Worm (Caenorhabditis elegans) whole organism, L2 larva: ENCODE results near the gene Y57A10C.8.

Experiments
- C34F6.9 ChIP-seq: fragments of 150-350 bp; optimal IDR thresholded peaks from 2 replicates; lab custom pipeline; 2014; ENCODE audit warnings: missing biosample characterization, missing genetic modification characterization
- F13H6.1 ChIP-seq: sonication (generic microtip); optimal IDR thresholded peaks from 2 replicates; lab custom pipeline; 2016; ENCODE audit warnings: missing genetic modification characterization, missing compliant biosample characterization
- R02D3.7 ChIP-seq: fragments of 150-350 bp; optimal IDR thresholded peaks from 2 replicates; lab custom pipeline; 2014; ENCODE audit warnings: missing biosample characterization, missing genetic modification characterization
- alr-1 ChIP-seq: fragments of 150-350 bp; optimal IDR thresholded peaks from 2 replicates; lab custom pipeline; 2014; ENCODE audit warnings: missing biosample characterization, missing genetic modification characterization
- aly-2 ChIP-seq: fragments of 150-350 bp; optimal IDR thresholded peaks from 2 replicates; lab custom pipeline; 2014; ENCODE audit warnings: missing biosample characterization, missing genetic modification characterization
- ama-1 ChIP-seq: fragments of 150-350 bp; optimal IDR thresholded peaks from 2 replicates; lab custom pipeline; 2018; ENCODE audit warnings: inconsistent platforms
- ceh-82 ChIP-seq: fragments of 150-350 bp; optimal IDR thresholded peaks from 2 replicates; lab custom pipeline; 2014; ENCODE audit warnings: missing biosample characterization, missing genetic modification characterization
- crh-2 ChIP-seq: sonication (generic microtip); optimal IDR thresholded peaks from 2 replicates; lab custom pipeline; 2017; ENCODE audit warnings: missing biosample characterization, missing genetic modification characterization
- dmd-4 ChIP-seq: sonication (generic microtip); optimal IDR thresholded peaks from 2 replicates; lab custom pipeline; 2017; ENCODE audit warnings: missing biosample characterization, missing genetic modification characterization
- egl-27 ChIP-seq: sonication (generic microtip); optimal IDR thresholded peaks from 3 replicates; lab custom pipeline; 2017; ENCODE audit warnings: missing biosample characterization, missing genetic modification reagents, missing genetic modification characterization
- elt-3 ChIP-seq: sonication (generic microtip); optimal IDR thresholded peaks from 2 replicates; lab custom pipeline; 2017; ENCODE audit warnings: missing biosample characterization, missing genetic modification characterization
- fos-1 ChIP-seq: fragments of 150-350 bp; optimal IDR thresholded peaks from 2 replicates; lab custom pipeline; 2014; ENCODE audit warnings: missing biosample characterization, missing genetic modification characterization
- gmeb-1 ChIP-seq: fragments of 150-350 bp; optimal IDR thresholded peaks from 2 replicates; lab custom pipeline; 2014; ENCODE audit warnings: missing biosample characterization, missing genetic modification characterization
- lin-13 ChIP-seq: fragments of 150-350 bp; optimal IDR thresholded peaks from 2 replicates; lab custom pipeline; 2014; ENCODE audit warnings: missing biosample characterization, missing genetic modification reagents, missing genetic modification characterization
- lsy-2 ChIP-seq, 2 experiments: fragments of 150-350 bp in 1 of 2; sonication (generic microtip) in 1 of 2; optimal IDR thresholded peaks; 2 replicates each; lab custom pipeline; 2014 to 2017; ENCODE audit warnings: missing biosample characterization in 2 of 2, missing genetic modification characterization in 2 of 2
- mab-5 ChIP-seq: fragments of 150-350 bp; optimal IDR thresholded peaks from 2 replicates; lab custom pipeline; 2014; ENCODE audit warnings: missing biosample characterization, missing genetic modification characterization
- mbf-1 ChIP-seq: sonication (generic microtip); optimal IDR thresholded peaks from 2 replicates; lab custom pipeline; 2017; ENCODE audit warnings: missing biosample characterization, missing genetic modification characterization
- nhr-10 ChIP-seq: sonication (generic microtip); optimal IDR thresholded peaks from 2 replicates; lab custom pipeline; 2017; ENCODE audit warnings: missing biosample characterization, missing genetic modification characterization
- nhr-11 ChIP-seq: fragments of 150-350 bp; optimal IDR thresholded peaks from 2 replicates; lab custom pipeline; 2014; ENCODE audit warnings: missing biosample characterization, missing genetic modification characterization
- nhr-129 ChIP-seq: fragments of 150-350 bp; optimal IDR thresholded peaks from 2 replicates; lab custom pipeline; 2014; ENCODE audit warnings: missing biosample characterization, missing genetic modification characterization
- nhr-21 ChIP-seq: fragments of 150-350 bp; optimal IDR thresholded peaks from 2 replicates; lab custom pipeline; 2014; ENCODE audit warnings: missing biosample characterization, missing genetic modification characterization
- nhr-23 ChIP-seq: fragments of 150-350 bp; optimal IDR thresholded peaks from 2 replicates; lab custom pipeline; 2014; ENCODE audit warnings: missing biosample characterization, missing genetic modification reagents, missing genetic modification characterization
- nhr-237 ChIP-seq: fragments of 150-350 bp; optimal IDR thresholded peaks from 2 replicates; lab custom pipeline; 2014; ENCODE audit warnings: missing biosample characterization, missing genetic modification characterization
- nhr-6 ChIP-seq: fragments of 150-350 bp; optimal IDR thresholded peaks from 2 replicates; lab custom pipeline; 2014; ENCODE audit warnings: missing biosample characterization, missing genetic modification characterization
- peb-1 ChIP-seq: fragments of 150-350 bp; optimal IDR thresholded peaks from 2 replicates; lab custom pipeline; 2014; ENCODE audit warnings: missing biosample characterization, missing genetic modification characterization
- sem-4 ChIP-seq: fragments of 150-350 bp; optimal IDR thresholded peaks from 2 replicates; lab custom pipeline; 2014; ENCODE audit warnings: missing biosample characterization, missing genetic modification reagents, missing genetic modification characterization
- sma-3 ChIP-seq: sonication (generic microtip); optimal IDR thresholded peaks from 2 replicates; lab custom pipeline; 2016; ENCODE audit warnings: missing genetic modification reagents, missing genetic modification characterization, missing compliant biosample characterization
- sma-9 ChIP-seq, 2 experiments: fragments of 150-350 bp in 1 of 2; sonication (generic microtip) in 1 of 2; optimal IDR thresholded peaks; 2 replicates each; lab custom pipeline; 2014 to 2016; ENCODE audit warnings: missing genetic modification characterization in 2 of 2, mild to moderate bottlenecking in 1 of 2, missing biosample characterization in 1 of 2, missing compliant biosample characterization in 1 of 2, missing genetic modification reagents in 1 of 2, moderate library complexity in 1 of 2
- zag-1 ChIP-seq: fragments of 150-350 bp; optimal IDR thresholded peaks from 2 replicates; lab custom pipeline; 2014; ENCODE audit warnings: missing biosample characterization, missing genetic modification characterization
- ztf-1 ChIP-seq: fragments of 200-800 bp; sonication (Bioruptor generic); conservative IDR thresholded peaks from 2 replicates; pipeline ENCODE4 v1.3.6; 2022; ENCODE audit warnings: missing genetic modification characterization, missing compliant biosample characterization
- ztf-11 ChIP-seq: sonication (generic microtip); optimal IDR thresholded peaks from 2 replicates; lab custom pipeline; 2017; ENCODE audit warnings: missing biosample characterization, missing genetic modification characterization
- ztf-4 ChIP-seq: fragments of 150-350 bp; optimal IDR thresholded peaks from 2 replicates; lab custom pipeline; 2014; ENCODE audit warnings: missing biosample characterization, missing genetic modification characterization

Gene Y57A10C.8

DNA sequence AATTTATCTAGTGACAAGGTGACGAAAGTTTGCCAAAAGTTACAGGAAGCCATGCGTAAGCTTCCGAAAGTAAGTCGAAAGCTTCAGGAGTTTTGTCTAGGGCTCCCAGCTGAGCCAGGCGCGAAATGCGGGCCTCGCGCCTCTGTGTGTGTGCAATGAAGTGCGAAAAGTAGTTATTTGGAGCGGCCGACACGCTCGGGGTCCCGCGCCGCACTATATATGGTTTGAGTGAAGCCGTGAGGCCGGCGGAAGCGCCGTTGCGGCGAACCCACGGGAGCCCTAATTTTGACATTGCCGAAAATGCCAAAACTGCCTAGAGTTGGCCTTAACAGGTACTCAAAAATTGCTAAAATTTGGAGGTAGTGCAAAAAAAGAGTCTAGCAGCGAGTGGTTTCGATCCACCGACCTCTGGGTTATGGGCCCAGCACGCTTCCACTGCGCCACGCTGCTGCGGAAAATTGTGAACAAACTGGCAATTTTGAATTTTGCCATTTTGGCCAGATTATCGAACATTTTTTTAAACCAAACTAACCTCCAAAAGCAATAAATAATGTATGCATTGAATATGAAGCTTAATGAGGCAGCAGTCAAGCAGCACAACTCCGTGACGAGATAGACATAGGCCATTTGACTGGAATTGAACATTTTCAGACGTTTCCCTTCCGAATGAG, 5.7 kb upstream of the Y57A10C.8 start:
- TF ChIP-seq F13H6.1 (tag; lab: Kevin White, UChicago) (no peak), elt-3 (tag; lab: Kevin White, UChicago) (no peak), nhr-21 (no peak), fos-1 (tag; lab: Kevin White, UChicago) (no peak), sma-9 (GFP tag; optimal IDR thresholded peaks at IDR 0.05; lab: Kevin White, UChicago) (no peak), sma-9 (tag; optimal IDR thresholded peaks at IDR 0.05; lab: Kevin White, UChicago) (no peak), aly-2 (tag; lab: Kevin White, UChicago) (no peak)

DNA sequence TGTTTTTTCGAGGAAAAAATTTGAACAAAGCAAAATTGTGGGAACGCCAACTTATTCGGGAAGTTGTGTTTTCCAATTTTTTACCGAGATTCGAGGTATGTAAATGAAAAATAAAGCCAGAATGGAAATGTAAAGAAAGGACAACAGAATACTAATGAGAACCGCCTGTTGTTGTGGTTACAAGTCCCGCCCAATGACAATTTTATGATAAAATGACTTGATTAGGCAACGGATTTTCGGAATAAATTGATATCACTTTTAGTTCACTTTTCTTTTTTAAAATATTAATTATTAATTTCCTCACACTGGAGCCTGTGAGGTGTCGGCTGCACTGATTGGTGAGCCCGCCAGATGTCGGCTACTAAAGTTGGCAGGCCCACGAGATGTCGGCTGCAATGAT, 2.7 kb upstream of the Y57A10C.8 start, which contains the start of gene dct-12:
TSS of gene dct-12 (minus strand) at position 101 of the 400 bp plus-strand sequence.
- no peak for TF ChIP-seq R02D3.7 (tag; lab: Kevin White, UChicago)
- TF ChIP-seq egl-27 (tag; lab: Kevin White, UChicago), result no peak
- TF ChIP-seq sma-3 (GFP tag; lab: Kevin White, UChicago), result no peak
- TF ChIP-seq nhr-10 (tag; lab: Kevin White, UChicago), result no peak
- TF ChIP-seq lin-13 (GFP tag; lab: Kevin White, UChicago), result no peak
- no peak for TF ChIP-seq nhr-23 (tag; lab: Kevin White, UChicago)

DNA sequence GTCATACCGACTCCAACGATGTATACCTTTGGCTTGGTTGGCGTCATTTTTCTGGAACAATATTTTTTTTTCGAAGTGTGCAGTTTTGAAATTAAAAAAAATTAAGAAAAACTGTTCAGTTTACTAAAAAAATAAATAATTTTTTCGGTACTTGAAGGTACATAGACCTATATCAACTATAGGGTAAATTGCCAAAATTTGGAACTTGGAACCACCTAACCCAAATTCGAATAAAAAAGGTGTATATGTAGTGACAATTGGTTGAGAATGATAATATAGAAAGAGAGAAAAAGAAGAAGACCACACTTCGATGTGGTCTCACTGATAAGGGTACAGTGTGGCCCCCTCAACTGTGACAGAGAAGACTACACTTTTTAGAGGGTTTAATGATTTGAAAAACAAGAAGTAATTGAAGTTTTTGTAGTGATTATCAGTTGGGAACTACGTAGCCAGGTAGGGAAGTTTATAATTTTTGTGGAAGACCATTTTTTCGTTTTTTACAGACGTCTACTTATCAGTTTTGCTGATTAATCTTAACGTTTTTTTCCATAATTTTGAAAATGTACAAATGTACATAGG, 3.9 kb downstream of the Y57A10C.8 start, which contains the start of gene daf-22:
TSS of gene daf-22 (minus strand) at position 51 of the 579 bp plus-strand sequence.
- TF ChIP-seq crh-2 (tag; lab: Kevin White, UChicago) (peak; percentile 59), ztf-1 (GFP tag; lab: Robert Waterston, UW) (no peak), sem-4 (tag; lab: Kevin White, UChicago) (no peak), ztf-11 (tag; lab: Kevin White, UChicago) (no peak), sma-9 (GFP tag; optimal IDR thresholded peaks at IDR 0.05; lab: Kevin White, UChicago) (peak; percentile 57), sma-9 (tag; optimal IDR thresholded peaks at IDR 0.05; lab: Kevin White, UChicago) (no peak), aly-2 (tag; lab: Kevin White, UChicago) (no peak), mbf-1 (tag; lab: Kevin White, UChicago) (no peak), ama-1 (lab: Kevin White, UChicago) (no peak), ceh-82 (tag; lab: Kevin White, UChicago) (no peak), fos-1 (tag; lab: Kevin White, UChicago) (peak; percentile 65), nhr-6 (no peak), sma-3 (GFP tag; lab: Kevin White, UChicago) (peak; percentile 28), gmeb-1 (peak; percentile 37)

DNA sequence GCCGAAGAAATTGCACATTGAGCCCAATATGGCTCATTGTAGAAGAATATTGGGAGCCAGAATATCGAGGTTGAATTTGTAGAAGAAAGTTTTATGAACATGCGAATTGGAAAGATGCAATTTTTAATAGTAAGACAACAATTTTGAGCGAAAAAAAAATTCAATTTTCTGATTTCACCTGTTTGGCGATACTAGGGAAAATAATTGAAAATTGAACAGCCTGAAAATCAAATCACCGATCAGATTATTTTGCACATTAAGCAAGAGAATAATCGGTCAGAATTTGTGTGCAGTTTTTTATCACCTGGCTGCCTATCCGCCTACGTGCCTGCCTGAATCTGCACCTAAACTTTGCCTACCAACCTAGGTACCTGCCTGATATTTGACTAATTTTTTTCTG, 9.2 kb downstream of the Y57A10C.8 start, which contains the start of gene sre-26:
TSS of gene sre-26 (minus strand) at position 101 of the 400 bp plus-strand sequence.
- TF ChIP-seq nhr-21 (no peak), dmd-4 (no peak), nhr-237 (no peak), zag-1 (tag; lab: Kevin White, UChicago) (no peak), alr-1 (tag; lab: Kevin White, UChicago) (no peak), sma-3 (GFP tag; lab: Kevin White, UChicago) (no peak), mbf-1 (tag; lab: Kevin White, UChicago) (no peak), C34F6.9 (tag; lab: Kevin White, UChicago) (no peak), ztf-4 (tag; lab: Kevin White, UChicago) (no peak), mab-5 (tag; lab: Kevin White, UChicago) (no peak), R02D3.7 (tag; lab: Kevin White, UChicago) (no peak), nhr-129 (tag; lab: Kevin White, UChicago) (no peak), aly-2 (tag; lab: Kevin White, UChicago) (no peak), egl-27 (tag; lab: Kevin White, UChicago) (no peak)

DNA sequence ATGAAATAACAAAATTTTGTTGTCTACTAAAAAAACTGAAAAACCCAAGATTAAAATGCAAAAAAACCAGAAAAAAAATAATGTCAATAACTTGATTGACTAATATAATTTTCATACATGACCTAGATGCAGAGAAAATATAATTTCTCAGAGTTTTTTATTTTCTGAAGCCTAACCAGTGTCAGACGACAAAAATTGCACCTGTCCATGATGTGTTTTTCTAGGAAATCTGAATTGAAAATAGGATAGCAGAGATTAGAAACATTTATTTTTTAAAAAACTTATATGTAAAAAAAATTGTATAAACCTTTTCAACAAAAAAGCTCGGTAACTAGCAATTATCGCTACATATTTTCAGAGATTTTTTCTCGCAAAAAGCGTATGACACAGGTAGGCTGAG, 11.6 kb downstream of the Y57A10C.8 start:
- no peak for TF ChIP-seq peb-1 (tag; lab: Kevin White, UChicago)
- TF ChIP-seq egl-27 (tag; lab: Kevin White, UChicago), result no peak
- TF ChIP-seq R02D3.7 (tag; lab: Kevin White, UChicago), result no peak
- TF ChIP-seq sma-9 (GFP tag; optimal IDR thresholded peaks at IDR 0.05; lab: Kevin White, UChicago), result peak; percentile 10
- TF ChIP-seq sma-9 (tag; optimal IDR thresholded peaks at IDR 0.05; lab: Kevin White, UChicago), result no peak
- TF ChIP-seq nhr-11, result no peak
- no peak for TF ChIP-seq lsy-2 (tag; optimal IDR thresholded peaks at IDR 0.05; lab: Kevin White, UChicago)
- TF ChIP-seq, all 48 proteins: peak for 1
